Fruit fly (Drosophila melanogaster): ENCODE results near the gene Zw10.

Gene Zw10

DNA sequence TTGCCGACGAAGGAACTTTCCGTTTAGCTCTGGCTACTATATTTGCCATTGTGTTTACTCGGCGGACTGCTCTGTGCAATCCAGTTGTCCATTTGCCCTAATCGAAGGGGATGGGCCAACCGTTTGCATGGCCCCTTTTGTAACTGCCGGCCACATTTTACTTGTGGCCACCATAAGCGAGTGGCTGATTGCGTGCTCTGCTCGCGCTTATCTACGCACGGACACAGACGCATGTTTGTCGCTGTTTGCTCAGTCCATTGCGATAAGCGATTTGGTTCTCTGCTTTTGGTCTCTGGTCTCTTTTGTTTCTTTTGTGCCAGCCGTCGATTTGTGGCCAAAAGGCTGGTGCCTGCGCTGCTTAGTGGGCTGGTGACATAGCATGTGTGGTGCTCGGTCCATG, 13.4 kb upstream of the Zw10 start (continued):
- TF ChIP-seq Max (GFP tag; optimal IDR thresholded peaks at IDR 0.05): no peak
- TF ChIP-seq CG9797 (GFP tag; optimal IDR thresholded peaks at IDR 0.05): no peak
- TF ChIP-seq CG30403 (GFP tag; optimal IDR thresholded peaks at IDR 0.05): no peak
- TF ChIP-seq tio (GFP tag; optimal IDR thresholded peaks at IDR 0.05): no peak
- TF ChIP-seq sim (GFP tag; IDR thresholded peaks at IDR 0.05): no peak
- no peak for TF ChIP-seq kay (GFP tag; optimal IDR thresholded peaks at IDR 0.05)
- no peak for TF ChIP-seq al (GFP tag; IDR thresholded peaks at IDR 0.05)
- no peak for TF ChIP-seq Hmx (GFP tag; optimal IDR thresholded peaks at IDR 0.05)
- peak; percentile 50; the same call in 1 of the 2 replicates for TF ChIP-seq GATAe (GFP tag; conservative IDR thresholded peaks at IDR 0.05)
- TF ChIP-seq cg (GFP tag; optimal IDR thresholded peaks at IDR 0.05): peak; percentile 4
- TF ChIP-seq Drgx (GFP tag; IDR thresholded peaks at IDR 0.05): no peak
- TF ChIP-seq zen2 (GFP tag; IDR thresholded peaks at IDR 0.05; ENCODE audit: partially characterized antibody): no peak
- TF ChIP-seq row (GFP tag; IDR thresholded peaks at IDR 0.05): no peak
- TF ChIP-seq eyg (GFP tag; optimal IDR thresholded peaks at IDR 0.05): no peak
- no peak for TF ChIP-seq Dad (GFP tag; optimal IDR thresholded peaks at IDR 0.05)

DNA sequence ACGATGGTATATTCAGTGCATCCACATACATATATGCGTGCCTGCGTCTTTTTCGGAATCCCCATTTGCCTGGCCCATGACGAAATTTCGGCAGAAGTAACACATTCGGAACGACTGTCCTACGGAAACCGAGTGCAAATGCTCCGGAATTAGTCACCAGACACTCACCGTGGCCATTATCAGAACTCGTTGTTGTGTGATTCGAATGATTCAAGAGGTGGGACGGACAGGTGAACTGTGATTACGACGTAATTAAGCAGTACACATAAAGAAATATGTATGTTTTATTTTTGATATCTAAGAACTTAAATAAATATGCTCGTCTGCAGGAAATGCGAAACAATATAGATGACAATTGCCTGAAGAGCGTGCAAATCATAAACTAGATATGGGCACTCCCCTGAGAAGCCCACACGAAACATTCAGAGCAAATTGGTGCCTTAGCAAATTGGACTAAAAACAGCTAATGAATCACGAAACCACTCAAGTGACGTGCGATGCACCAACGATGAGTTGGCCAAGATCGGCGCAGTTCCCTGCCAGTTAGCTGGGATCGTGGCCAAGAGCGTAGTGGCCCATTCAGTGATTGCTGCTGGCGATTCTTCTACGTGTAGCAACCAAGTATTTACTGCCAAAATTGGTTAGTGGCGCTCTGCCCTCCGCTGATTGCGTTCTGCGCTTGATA, 12.5 kb upstream of the Zw10 start:
- TF ChIP-seq Ssrp (tag; optimal IDR thresholded peaks at IDR 0.05): no peak
- TF ChIP-seq CG1233 (GFP tag; optimal IDR thresholded peaks at IDR 0.05): peak; percentile 37
- TF ChIP-seq lab (GFP tag; optimal IDR thresholded peaks at IDR 0.05): peak; percentile 68
- peak; percentile 34; the same call in 1 of the 2 replicates for TF ChIP-seq CG3847 (GFP tag; IDR thresholded peaks at IDR 0.05)
- peak; percentile 63 for TF ChIP-seq CG2120 (GFP tag; optimal IDR thresholded peaks at IDR 0.05)
- 0 out of 2 replicates have a peak, but pooled peaks have one; percentile 22 for TF ChIP-seq Adf1 (GFP tag; IDR thresholded peaks at IDR 0.05)
- TF ChIP-seq CG10543 (GFP tag; optimal IDR thresholded peaks at IDR 0.05): peak; percentile 42
- no peak for TF ChIP-seq Blimp-1 (GFP tag; optimal IDR thresholded peaks at IDR 0.05)
- peak; percentile 74 for TF ChIP-seq CG2678 (tag; optimal IDR thresholded peaks at IDR 0.05)
- TF ChIP-seq CG17612 (GFP tag; IDR thresholded peaks at IDR 0.05): 0 out of 2 replicates have a peak, but pooled peaks have one; percentile 32
- TF ChIP-seq tll (GFP tag; optimal IDR thresholded peaks at IDR 0.05): no peak
- no peak for TF ChIP-seq CG18764 (GFP tag; optimal IDR thresholded peaks at IDR 0.05)
- TF ChIP-seq CG9797 (GFP tag; optimal IDR thresholded peaks at IDR 0.05): no peak
- TF ChIP-seq CG32532 (GFP tag; IDR thresholded peaks at IDR 0.05): peak; percentile 44; the same call in 1 of the 2 replicates
- TF ChIP-seq BEAF-32 (GFP tag; optimal IDR thresholded peaks at IDR 0.05): no peak
- TF ChIP-seq stc (GFP tag; IDR thresholded peaks at IDR 0.05): no peak
- TF ChIP-seq CG31224 (GFP tag; IDR thresholded peaks at IDR 0.05): 0 out of 2 replicates have a peak, but pooled peaks have one; percentile 24
- peak; percentile 75 for TF ChIP-seq Med (GFP tag)
- peak; percentile 23 for TF ChIP-seq scrt (GFP tag; optimal IDR thresholded peaks at IDR 0.05)
- no peak for TF ChIP-seq toy (GFP tag; IDR thresholded peaks at IDR 0.05)
- TF ChIP-seq CG15073 (GFP tag; optimal IDR thresholded peaks at IDR 0.05): no peak
- no peak for TF ChIP-seq CG10654 (GFP tag; optimal IDR thresholded peaks at IDR 0.05)
- TF ChIP-seq CG34376 (GFP tag; optimal IDR thresholded peaks at IDR 0.05): peak; percentile 23
- peak; percentile 22 for TF ChIP-seq ind (GFP tag; optimal IDR thresholded peaks at IDR 0.05)
- TF ChIP-seq dysf (GFP tag; IDR thresholded peaks at IDR 0.05): peak; percentile 56; the same call in 2 of the 3 replicates
- peak; percentile 64 for TF ChIP-seq CG3281 (GFP tag; optimal IDR thresholded peaks at IDR 0.05)
- peak; percentile 27 for TF ChIP-seq CG15514 (GFP tag; optimal IDR thresholded peaks at IDR 0.05)
- TF ChIP-seq dpn (GFP tag; optimal IDR thresholded peaks at IDR 0.05): peak; percentile 9 to 37
- TF ChIP-seq dimm (GFP tag; IDR thresholded peaks at IDR 0.05): no peak
- TF ChIP-seq CG17802 (tag; optimal IDR thresholded peaks at IDR 0.05): no peak
- peak; percentile 38; the same call in 1 of the 2 replicates for TF ChIP-seq CG9932 (GFP tag; IDR thresholded peaks at IDR 0.05)
- no peak for TF ChIP-seq wor (GFP tag; IDR thresholded peaks at IDR 0.05)
- TF ChIP-seq CG30431 (GFP tag; optimal IDR thresholded peaks at IDR 0.05): no peak
- TF ChIP-seq fu2 (GFP tag; optimal IDR thresholded peaks at IDR 0.05): peak; percentile 3
- no peak for TF ChIP-seq CTCF (GFP tag; optimal IDR thresholded peaks at IDR 0.05)
- TF ChIP-seq CG13296 (GFP tag; optimal IDR thresholded peaks at IDR 0.05): peak; percentile 49
